Worm (Caenorhabditis elegans) whole organism, young adult: ENCODE measurements around the gene H12D21.9.

Experiments used
- F57A8.1 ChIP-seq: fragments of 200-800 bp; sonication (Bioruptor generic); optimal IDR thresholded peaks from 2 replicates; lab custom pipeline; 2018; ENCODE audit warnings: mild to moderate bottlenecking, missing genetic modification characterization, moderate library complexity, missing compliant biosample characterization
- mxl-1 ChIP-seq: sonication (generic microtip); optimal IDR thresholded peaks from 2 replicates; lab custom pipeline; 2016; ENCODE audit warnings: missing genetic modification characterization, missing compliant biosample characterization
- nhr-27 ChIP-seq: fragments of 200-800 bp; sonication (Bioruptor generic); optimal IDR thresholded peaks from 2 replicates; lab custom pipeline; 2018; ENCODE audit warnings: mild to moderate bottlenecking, missing genetic modification characterization, moderate library complexity, missing compliant biosample characterization
- ztf-6 ChIP-seq: fragments of 200-800 bp; sonication (Bioruptor generic); IDR thresholded peaks from 2 replicates; pipeline ENCODE4 v1.3.6; 2022; ENCODE audit warnings: missing genetic modification reagents, missing genetic modification characterization, missing compliant biosample characterization

DNA sequence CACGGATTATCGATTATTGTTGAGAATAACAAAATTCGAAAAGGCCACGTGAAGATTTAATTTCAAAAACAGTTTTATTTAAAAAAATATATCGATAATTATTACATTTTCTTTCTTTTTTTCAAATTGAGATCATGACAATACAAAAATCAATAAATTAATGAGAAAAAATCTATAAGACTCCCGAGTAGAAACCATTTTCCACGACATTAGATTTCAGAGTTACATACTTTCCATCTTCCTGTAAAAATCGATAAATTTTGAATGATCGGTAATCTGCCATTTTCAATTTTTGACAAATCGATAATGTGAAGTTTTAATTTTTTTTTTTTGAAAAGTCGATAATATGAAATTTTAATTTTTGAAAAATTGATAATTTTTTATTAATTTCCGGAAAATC is 36.4 kb upstream of the H12D21.9 start, which contains the start of gene C30G7.3:
- no peak for TF ChIP-seq ztf-6 (GFP tag; lab: Robert Waterston, UW)
- no peak for TF ChIP-seq mxl-1 (tag; lab: Kevin White, UChicago)
- no peak for TF ChIP-seq F57A8.1 (GFP tag; lab: Kevin White, UChicago)
- TF ChIP-seq nhr-27 (tag; lab: Kevin White, UChicago) = no peak
